1 fruit fly cellular context compared by ENCODE assay signal in genomic region chr3L:4283428-4284089, dm6.
TF ChIP-seq lines count a peak whose summit lies in the region.

TSS of gene srw (minus strand) at chr3L:4283478.
TSS of gene CG1316 (plus strand) at chr3L:4283851.

TF ChIP-seq in whole organism, embryonic, 481 proteins besides CTCF, POLR2A, EP300 and RAD21 (continued from another document):
- TF ChIP-seq tx (GFP tag; optimal IDR thresholded peaks at IDR 0.05; lab: Kevin White, UChicago) (no peak), H2.0 (GFP tag; IDR thresholded peaks at IDR 0.05; lab: Robert Waterston, UW) (no peak), CG4707 (GFP tag; optimal IDR thresholded peaks at IDR 0.05; lab: Kevin White, UChicago) (no peak), zen (tag; optimal IDR thresholded peaks at IDR 0.05; lab: Kevin White, UChicago) (no peak), CG42726 (GFP tag; IDR thresholded peaks at IDR 0.05; lab: Robert Waterston, UW; ENCODE audit: partially characterized antibody) (no peak), B-H1 (GFP tag; IDR thresholded peaks at IDR 0.05; lab: Robert Waterston, UW) (no peak), sob (GFP tag; IDR thresholded peaks at IDR 0.05; lab: Robert Waterston, UW) (no peak), dm (GFP tag; optimal IDR thresholded peaks at IDR 0.05; lab: Kevin White, UChicago) (no peak), chm (GFP tag; IDR thresholded peaks at IDR 0.05; lab: Robert Waterston, UW) (no peak), Neu2 (GFP tag; optimal IDR thresholded peaks at IDR 0.05; lab: Kevin White, UChicago; ENCODE audit: borderline replicate concordance) (no peak), CG2889 (GFP tag; IDR thresholded peaks at IDR 0.05; lab: Robert Waterston, UW) (no peak), tio (GFP tag; optimal IDR thresholded peaks at IDR 0.05; lab: Kevin White, UChicago) (no peak), Aef1 (GFP tag; IDR thresholded peaks at IDR 0.05; lab: Robert Waterston, UW) (no peak), Oaz (GFP tag; IDR thresholded peaks at IDR 0.05; lab: Robert Waterston, UW) (no peak), CkIIα-i1 (GFP tag; IDR thresholded peaks at IDR 0.05; lab: Robert Waterston, UW) (no peak), CG4424 (GFP tag; optimal IDR thresholded peaks at IDR 0.05; lab: Kevin White, UChicago) (no peak), mirr (GFP tag; optimal IDR thresholded peaks at IDR 0.05; lab: Kevin White, UChicago) (no peak), CG10654 (GFP tag; optimal IDR thresholded peaks at IDR 0.05; lab: Kevin White, UChicago) (no peak), HHEX (GFP tag; optimal IDR thresholded peaks at IDR 0.05; lab: Kevin White, UChicago) (no peak), CG2129 (GFP tag; IDR thresholded peaks at IDR 0.05; lab: Robert Waterston, UW; ENCODE audit: partially characterized antibody) (no peak), CG2202 (tag; optimal IDR thresholded peaks at IDR 0.05; lab: Kevin White, UChicago) (no peak), pros (GFP tag; optimal IDR thresholded peaks at IDR 0.05; lab: Kevin White, UChicago) (no peak), tll (GFP tag; optimal IDR thresholded peaks at IDR 0.05; lab: Kevin White, UChicago) (no peak), stc (GFP tag; IDR thresholded peaks at IDR 0.05; lab: Robert Waterston, UW) (no peak), slbo (GFP tag; IDR thresholded peaks at IDR 0.05; lab: Robert Waterston, UW) (no peak), ab (GFP tag; optimal IDR thresholded peaks at IDR 0.05; lab: Kevin White, UChicago) (no peak), hth (optimal IDR thresholded peaks at IDR 0.05; lab: Kevin White, UChicago) (no peak), tgo (GFP tag; IDR thresholded peaks at IDR 0.05; lab: Robert Waterston, UW) (no peak), ind (GFP tag; optimal IDR thresholded peaks at IDR 0.05; lab: Kevin White, UChicago) (no peak), Sox102F (GFP tag; optimal IDR thresholded peaks at IDR 0.05; lab: Kevin White, UChicago) (no peak), CG17829 (tag; optimal IDR thresholded peaks at IDR 0.05; lab: Kevin White, UChicago) (peak; percentile 21), CG10979 (tag; optimal IDR thresholded peaks at IDR 0.05; lab: Kevin White, UChicago) (no peak), insv (GFP tag; optimal IDR thresholded peaks at IDR 0.05; lab: Kevin White, UChicago) (no peak), Rfx (GFP tag; IDR thresholded peaks at IDR 0.05; lab: Robert Waterston, UW) (0 out of 2 replicates have a peak, but pooled peaks have one; percentile 38), CG1024 (GFP tag; IDR thresholded peaks at IDR 0.05; lab: Robert Waterston, UW) (no peak), CG14965 (GFP tag; optimal IDR thresholded peaks at IDR 0.05; lab: Kevin White, UChicago; ENCODE audit: borderline replicate concordance) (no peak), Gsc (GFP tag; IDR thresholded peaks at IDR 0.05; lab: Robert Waterston, UW) (no peak), CG33213 (GFP tag; optimal IDR thresholded peaks at IDR 0.05; lab: Kevin White, UChicago) (no peak), Mad (GFP tag; optimal IDR thresholded peaks at IDR 0.05; lab: Kevin White, UChicago) (no peak), zfh2 (GFP tag; optimal IDR thresholded peaks at IDR 0.05; lab: Kevin White, UChicago) (no peak), E2f1 (GFP tag; IDR thresholded peaks at IDR 0.05; lab: Robert Waterston, UW) (no peak), CG12659 (GFP tag; optimal IDR thresholded peaks at IDR 0.05; lab: Kevin White, UChicago) (peak; percentile 0), Dip2 (GFP tag; IDR thresholded peaks at IDR 0.05; lab: Robert Waterston, UW) (no peak), NFAT (GFP tag; IDR thresholded peaks at IDR 0.05; lab: Robert Waterston, UW) (no peak), amos (GFP tag; IDR thresholded peaks at IDR 0.05; lab: Robert Waterston, UW; ENCODE audit: partially characterized antibody) (peak; percentile 50; the same call in 1 of the 2 replicates), Atf6 (GFP tag; IDR thresholded peaks at IDR 0.05; lab: Robert Waterston, UW) (0 out of 2 replicates have a peak, but pooled peaks have one; percentile 40), pan (optimal IDR thresholded peaks at IDR 0.05; lab: Kevin White, UChicago) (no peak), pan (GFP tag; optimal IDR thresholded peaks at IDR 0.05 in 1 of 2, IDR thresholded peaks at IDR 0.05 in 1 of 2) (no peak), inv (GFP tag; IDR thresholded peaks at IDR 0.05; lab: Robert Waterston, UW; ENCODE audit: partially characterized antibody) (no peak), crc (GFP tag; optimal IDR thresholded peaks at IDR 0.05; lab: Kevin White, UChicago) (no peak), Optix (GFP tag; IDR thresholded peaks at IDR 0.05; lab: Robert Waterston, UW) (0 out of 3 replicates have a peak, but pooled peaks have one; percentile 21), phol (tag; optimal IDR thresholded peaks at IDR 0.05; lab: Kevin White, UChicago) (peak; percentile 15), ato (GFP tag; IDR thresholded peaks at IDR 0.05; lab: Robert Waterston, UW; ENCODE audit: partially characterized antibody) (no peak), otp (GFP tag; IDR thresholded peaks at IDR 0.05; lab: Robert Waterston, UW) (no peak), Ptx1 (GFP tag; IDR thresholded peaks at IDR 0.05; lab: Robert Waterston, UW) (no peak), CG12104 (GFP tag; optimal IDR thresholded peaks at IDR 0.05; lab: Kevin White, UChicago) (no peak), Elba2 (GFP tag; optimal IDR thresholded peaks at IDR 0.05; lab: Kevin White, UChicago) (no peak), fd64A (GFP tag; optimal IDR thresholded peaks at IDR 0.05; lab: Kevin White, UChicago) (no peak), shn (GFP tag; optimal IDR thresholded peaks at IDR 0.05; lab: Kevin White, UChicago) (no peak), Nf-YA (GFP tag; IDR thresholded peaks at IDR 0.05; lab: Robert Waterston, UW) (no peak), lmd (GFP tag; IDR thresholded peaks at IDR 0.05; lab: Robert Waterston, UW) (no peak), Dref (GFP tag; IDR thresholded peaks at IDR 0.05; lab: Robert Waterston, UW) (peak; percentile 74), CG14710 (tag; optimal IDR thresholded peaks at IDR 0.05; lab: Kevin White, UChicago) (peak; percentile 20), CG3995 (GFP tag; optimal IDR thresholded peaks at IDR 0.05; lab: Kevin White, UChicago) (no peak), pita (GFP tag; optimal IDR thresholded peaks at IDR 0.05; lab: Kevin White, UChicago) (no peak), CG31224 (GFP tag; IDR thresholded peaks at IDR 0.05; lab: Robert Waterston, UW) (no peak), CG18619 (GFP tag; optimal IDR thresholded peaks at IDR 0.05; lab: Kevin White, UChicago) (no peak), CG10431 (GFP tag; optimal IDR thresholded peaks at IDR 0.05; lab: Kevin White, UChicago) (no peak), ATbp (GFP tag; optimal IDR thresholded peaks at IDR 0.05; lab: Kevin White, UChicago) (no peak), sqz (GFP tag; optimal IDR thresholded peaks at IDR 0.05; lab: Kevin White, UChicago) (no peak), Poxn (GFP tag; IDR thresholded peaks at IDR 0.05; lab: Robert Waterston, UW) (no peak), CG18262 (tag; optimal IDR thresholded peaks at IDR 0.05; lab: Kevin White, UChicago) (no peak), wor (GFP tag; IDR thresholded peaks at IDR 0.05; lab: Robert Waterston, UW) (no peak)
